Worm (Caenorhabditis elegans) whole organism, dauer: ENCODE results near the gene Y26G10.5.

ENCODE experiments used
- unc-62 ChIP-seq: sonication (generic microtip); optimal IDR thresholded peaks from 2 replicates; lab custom pipeline; 2017; ENCODE audit warnings: missing biosample characterization, missing genetic modification reagents, missing genetic modification characterization

Y26G10.5 gene

ce11 chrV:17700728-17701262 lies at the start of gene Y26G10.5, which contains the start of gene srh-32:
Gene Y26G10.5, minus strand, starts transcription at chrV:17700828.
Gene srh-32, plus strand, starts transcription at chrV:17701212.
- TF ChIP-seq unc-62 (GFP tag; lab: Kevin White, UChicago), result no peak

DNA sequence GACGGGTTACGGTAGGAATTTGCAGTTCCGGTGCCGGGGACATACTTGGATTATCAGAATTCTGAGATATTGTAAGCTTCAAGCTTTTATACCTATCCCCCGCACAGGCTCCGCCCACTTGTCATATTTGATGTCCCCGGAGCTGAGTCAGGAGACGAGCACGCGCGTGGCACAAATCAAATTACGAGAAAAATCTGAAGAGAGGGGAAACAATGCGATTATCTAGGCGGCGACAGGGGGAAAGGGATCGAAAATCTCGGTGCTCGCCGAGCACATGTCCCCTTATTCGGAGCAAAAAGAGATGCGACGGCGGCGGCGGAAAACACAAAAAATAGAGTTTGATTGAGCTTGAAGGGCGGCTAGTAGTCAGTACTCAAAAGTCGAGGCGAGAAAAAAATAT lies 48.6 kb upstream of the Y26G10.5 start, which contains the start of gene R12G8.1:
R12G8.1 (minus strand) TSS at position 63 of the 400 bp plus-strand sequence.
- no peak for TF ChIP-seq unc-62 (GFP tag; lab: Kevin White, UChicago)

DNA sequence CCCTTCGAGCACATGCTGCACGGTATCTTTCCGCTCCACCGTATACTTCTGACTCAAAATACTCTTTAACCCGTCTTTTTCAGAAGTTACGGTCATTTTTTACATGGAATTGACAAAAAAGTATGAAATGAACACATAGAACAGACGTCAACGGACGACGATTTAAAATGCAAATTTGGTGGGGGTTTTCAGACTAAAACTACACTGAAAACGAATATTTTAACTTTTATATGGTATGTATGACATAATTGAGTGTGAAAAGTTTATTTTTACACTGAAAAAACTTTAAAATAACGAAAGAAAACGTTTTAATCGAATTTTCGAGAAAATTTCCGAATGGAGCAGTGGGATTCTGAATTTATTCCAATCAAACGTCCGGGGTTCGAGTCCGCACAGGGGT lies 46.3 kb upstream of the Y26G10.5 start, which contains the start of gene twk-36:
twk-36 (minus strand) TSS at position 101 of the 400 bp plus-strand sequence.
- no peak for TF ChIP-seq unc-62 (GFP tag; lab: Kevin White, UChicago)

- TF ChIP-seq unc-62 (GFP tag; lab: Kevin White, UChicago), result no peak
These were observed 43.2 kb upstream of the Y26G10.5 start for ce11 chrV:17743802-17744201.

DNA sequence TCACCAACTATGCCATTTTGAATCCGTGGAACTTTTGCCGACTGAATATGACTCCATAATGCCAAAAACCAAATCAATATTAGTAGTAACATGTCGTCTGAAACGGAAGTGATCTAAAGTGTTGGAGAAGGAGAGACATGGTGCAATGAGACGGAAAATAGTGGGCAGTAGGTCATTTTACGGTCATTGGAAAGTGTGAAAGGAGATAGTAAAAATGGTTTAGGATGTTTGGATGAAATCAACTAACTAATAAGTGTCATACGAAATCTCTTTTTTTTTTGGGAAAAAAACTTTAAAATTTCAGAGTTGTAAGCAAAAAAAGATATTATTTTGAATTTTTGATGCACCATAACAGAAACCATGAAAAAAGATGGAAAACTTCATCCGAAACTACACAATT lies 39.2 kb upstream of the Y26G10.5 start, which contains the start of gene cutl-4:
cutl-4 (minus strand) TSS at position 101 of the 400 bp plus-strand sequence.
- TF ChIP-seq unc-62 (GFP tag; lab: Kevin White, UChicago), result no peak

- no peak for TF ChIP-seq unc-62 (GFP tag; lab: Kevin White, UChicago)
These were observed 31.9 kb upstream of the Y26G10.5 start, which contains the start of gene twk-42 for ce11 chrV:17732516-17732915. Gene twk-42, minus strand, starts transcription at chrV:17732616.

DNA sequence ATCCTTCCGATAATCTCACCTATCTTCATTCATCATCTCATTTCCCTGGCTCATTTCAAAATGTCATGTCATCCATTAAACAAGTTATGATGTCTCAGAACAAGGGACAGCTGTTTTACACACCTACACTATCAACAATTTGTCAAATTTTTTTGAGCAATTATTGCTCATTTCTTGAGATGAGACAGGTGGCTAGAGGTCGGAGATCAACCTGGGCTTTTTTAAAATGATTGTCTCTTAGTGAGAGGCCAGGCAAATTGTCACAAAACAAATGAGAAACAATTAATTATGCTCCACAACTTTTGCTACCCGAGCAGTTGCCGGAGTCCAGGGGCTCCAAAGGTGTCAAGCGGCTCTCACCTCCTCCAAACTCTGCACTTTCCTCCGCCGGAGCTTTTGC lies 28.1 kb upstream of the Y26G10.5 start:
- TF ChIP-seq unc-62 (GFP tag; lab: Kevin White, UChicago), result no peak

ce11 chrV:17728336-17728735 lies 27.7 kb upstream of the Y26G10.5 start:
- no peak for TF ChIP-seq unc-62 (GFP tag; lab: Kevin White, UChicago)

ce11 chrV:17724704-17725103 lies 24.1 kb upstream of the Y26G10.5 start, which contains the start of gene fat-5:
Gene fat-5, plus strand, starts transcription at chrV:17725004.
- TF ChIP-seq unc-62 (GFP tag; lab: Kevin White, UChicago), result no peak

- no peak for TF ChIP-seq unc-62 (GFP tag; lab: Kevin White, UChicago)
These were observed 22.6 kb upstream of the Y26G10.5 start for ce11 chrV:17723142-17723781.

- no peak for TF ChIP-seq unc-62 (GFP tag; lab: Kevin White, UChicago)
These were observed 21.9 kb upstream of the Y26G10.5 start for ce11 chrV:17722553-17722952.

- no peak for TF ChIP-seq unc-62 (GFP tag; lab: Kevin White, UChicago)
These were observed 21.1 kb upstream of the Y26G10.5 start for ce11 chrV:17721709-17722108.

DNA sequence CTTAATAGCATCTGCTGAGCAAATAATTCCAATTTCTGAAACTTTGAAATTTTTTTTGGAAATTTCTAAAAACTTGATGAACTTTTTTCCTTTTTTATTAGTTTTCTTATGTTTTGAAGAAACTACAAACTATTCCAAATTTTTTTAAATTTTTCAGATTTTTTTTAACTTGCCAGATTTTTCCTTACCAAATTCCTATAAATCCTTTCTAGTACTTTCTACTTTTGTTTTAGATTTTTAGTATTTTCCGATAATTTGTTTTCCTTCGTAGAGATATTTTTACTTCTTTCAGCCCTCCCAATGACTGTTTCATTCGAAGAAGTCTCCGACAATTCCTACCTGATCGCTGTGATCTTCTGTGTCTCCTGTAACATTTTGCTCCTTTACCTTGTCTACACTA lies 18.0 kb upstream of the Y26G10.5 start, which contains the start of gene str-77:
str-77 (plus strand) TSS at position 301 of the 400 bp plus-strand sequence.
- TF ChIP-seq unc-62 (GFP tag; lab: Kevin White, UChicago), result no peak

DNA sequence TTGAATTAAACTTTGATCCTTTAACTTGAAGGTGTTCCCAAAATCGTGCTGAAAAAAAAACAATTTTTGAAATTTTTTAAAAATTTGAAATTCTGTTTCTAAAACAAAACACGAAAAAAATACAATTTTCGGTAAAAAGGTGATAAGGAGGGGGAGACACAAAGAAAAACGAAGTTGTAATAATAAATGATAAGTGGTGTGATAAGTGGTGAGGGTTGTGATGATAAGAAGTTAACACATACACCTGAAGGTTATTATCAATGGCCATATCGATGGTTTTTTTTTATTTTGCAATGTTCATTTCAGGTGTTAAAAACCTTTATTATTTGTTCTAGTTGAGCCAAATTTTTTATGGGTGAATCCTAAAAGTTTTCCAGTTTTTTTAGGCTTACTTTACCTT lies 13.7 kb upstream of the Y26G10.5 start, which contains the start of gene twk-33:
twk-33 (minus strand) TSS at position 48 of the 400 bp plus-strand sequence.
- TF ChIP-seq unc-62 (GFP tag; lab: Kevin White, UChicago), result no peak

ce11 chrV:17712349-17712748 lies 11.7 kb upstream of the Y26G10.5 start:
- no peak for TF ChIP-seq unc-62 (GFP tag; lab: Kevin White, UChicago)

ce11 chrV:17707022-17707421 lies 6.4 kb upstream of the Y26G10.5 start, which contains the start of gene srh-31:
Gene srh-31, plus strand, starts transcription at chrV:17707322.
- TF ChIP-seq unc-62 (GFP tag; lab: Kevin White, UChicago), result no peak
